Worm (Caenorhabditis elegans) whole organism, L2 larva: ENCODE results near the gene eak-4.
A peak's percentile ranks its signal among the peaks of the same experiment; 100 is the strongest.

Experiments used
- C34F6.9 ChIP-seq: fragments of 150-350 bp; optimal IDR thresholded peaks from 2 replicates; lab custom pipeline; 2014; ENCODE audit warnings: missing biosample characterization, missing genetic modification characterization
- F13H6.1 ChIP-seq: sonication (generic microtip); optimal IDR thresholded peaks from 2 replicates; lab custom pipeline; 2016; ENCODE audit warnings: missing genetic modification characterization, missing compliant biosample characterization
- R02D3.7 ChIP-seq: fragments of 150-350 bp; optimal IDR thresholded peaks from 2 replicates; lab custom pipeline; 2014; ENCODE audit warnings: missing biosample characterization, missing genetic modification characterization
- Y55F3AM.14 ChIP-seq: fragments of 200-800 bp; sonication (Bioruptor generic); optimal IDR thresholded peaks from 2 replicates; lab custom pipeline; 2018; ENCODE audit warnings: mild to moderate bottlenecking, missing genetic modification characterization, missing compliant biosample characterization
- ZK546.5 ChIP-seq: sonication (generic microtip); optimal IDR thresholded peaks from 2 replicates; lab custom pipeline; 2017; ENCODE audit warnings: missing biosample characterization, missing genetic modification characterization
- aly-2 ChIP-seq: fragments of 150-350 bp; optimal IDR thresholded peaks from 2 replicates; lab custom pipeline; 2014; ENCODE audit warnings: missing biosample characterization, missing genetic modification characterization
- ama-1 ChIP-seq: fragments of 150-350 bp; optimal IDR thresholded peaks from 2 replicates; lab custom pipeline; 2018; ENCODE audit warnings: inconsistent platforms
- blmp-1 ChIP-seq: sonication (generic microtip); optimal IDR thresholded peaks from 2 replicates; lab custom pipeline; 2017; ENCODE audit warnings: missing genetic modification characterization, mild to moderate bottlenecking, missing compliant biosample characterization, antibody characterized with exemption, moderate library complexity; ENCODE audit not compliant: insufficient read depth
- ceh-16 ChIP-seq: fragments of 150-350 bp; optimal IDR thresholded peaks from 2 replicates; lab custom pipeline; 2014; ENCODE audit warnings: missing biosample characterization, missing genetic modification characterization
- ceh-82 ChIP-seq: fragments of 150-350 bp; optimal IDR thresholded peaks from 2 replicates; lab custom pipeline; 2014; ENCODE audit warnings: missing biosample characterization, missing genetic modification characterization
- crh-2 ChIP-seq: sonication (generic microtip); optimal IDR thresholded peaks from 2 replicates; lab custom pipeline; 2017; ENCODE audit warnings: missing biosample characterization, missing genetic modification characterization
- dmd-4 ChIP-seq: sonication (generic microtip); optimal IDR thresholded peaks from 2 replicates; lab custom pipeline; 2017; ENCODE audit warnings: missing biosample characterization, missing genetic modification characterization
- egl-27 ChIP-seq: sonication (generic microtip); optimal IDR thresholded peaks from 3 replicates; lab custom pipeline; 2017; ENCODE audit warnings: missing biosample characterization, missing genetic modification reagents, missing genetic modification characterization
- elt-1 ChIP-seq: fragments of 150-350 bp; optimal IDR thresholded peaks from 2 replicates; lab custom pipeline; 2014; ENCODE audit warnings: missing biosample characterization, missing genetic modification characterization
- elt-3 ChIP-seq: sonication (generic microtip); optimal IDR thresholded peaks from 2 replicates; lab custom pipeline; 2017; ENCODE audit warnings: missing biosample characterization, missing genetic modification characterization
- fos-1 ChIP-seq: fragments of 150-350 bp; optimal IDR thresholded peaks from 2 replicates; lab custom pipeline; 2014; ENCODE audit warnings: missing biosample characterization, missing genetic modification characterization
- lin-11 ChIP-seq: fragments of 150-350 bp; sonication (generic microtip); optimal IDR thresholded peaks from 2 replicates; lab custom pipeline; 2014; ENCODE audit warnings: missing biosample characterization, missing genetic modification characterization, inconsistent platforms, mixed read lengths
- lin-13 ChIP-seq: fragments of 150-350 bp; optimal IDR thresholded peaks from 2 replicates; lab custom pipeline; 2014; ENCODE audit warnings: missing biosample characterization, missing genetic modification reagents, missing genetic modification characterization
- lsy-2 ChIP-seq, 2 experiments: fragments of 150-350 bp in 1 of 2; sonication (generic microtip) in 1 of 2; optimal IDR thresholded peaks; 2 replicates each; lab custom pipeline; 2014 to 2017; ENCODE audit warnings: missing biosample characterization in 2 of 2, missing genetic modification characterization in 2 of 2
- mab-5 ChIP-seq: fragments of 150-350 bp; optimal IDR thresholded peaks from 2 replicates; lab custom pipeline; 2014; ENCODE audit warnings: missing biosample characterization, missing genetic modification characterization
- mbf-1 ChIP-seq: sonication (generic microtip); optimal IDR thresholded peaks from 2 replicates; lab custom pipeline; 2017; ENCODE audit warnings: missing biosample characterization, missing genetic modification characterization
- mdl-1 ChIP-seq, 2 experiments: fragments of 150-350 bp in 1 of 2; sonication (generic microtip) in 1 of 2; optimal IDR thresholded peaks; 2 replicates each; lab custom pipeline; 2017; ENCODE audit warnings: missing biosample characterization in 2 of 2, missing genetic modification characterization in 2 of 2
- nhr-11 ChIP-seq: fragments of 150-350 bp; optimal IDR thresholded peaks from 2 replicates; lab custom pipeline; 2014; ENCODE audit warnings: missing biosample characterization, missing genetic modification characterization
- nhr-12 ChIP-seq: fragments of 150-350 bp; optimal IDR thresholded peaks from 2 replicates; lab custom pipeline; 2014; ENCODE audit warnings: missing biosample characterization, missing genetic modification characterization
- nhr-129 ChIP-seq: fragments of 150-350 bp; optimal IDR thresholded peaks from 2 replicates; lab custom pipeline; 2014; ENCODE audit warnings: missing biosample characterization, missing genetic modification characterization
- nhr-21 ChIP-seq: fragments of 150-350 bp; optimal IDR thresholded peaks from 2 replicates; lab custom pipeline; 2014; ENCODE audit warnings: missing biosample characterization, missing genetic modification characterization
- nhr-237 ChIP-seq: fragments of 150-350 bp; optimal IDR thresholded peaks from 2 replicates; lab custom pipeline; 2014; ENCODE audit warnings: missing biosample characterization, missing genetic modification characterization
- nhr-6 ChIP-seq: fragments of 150-350 bp; optimal IDR thresholded peaks from 2 replicates; lab custom pipeline; 2014; ENCODE audit warnings: missing biosample characterization, missing genetic modification characterization
- nhr-77 ChIP-seq: fragments of 150-350 bp; optimal IDR thresholded peaks from 2 replicates; lab custom pipeline; 2014; ENCODE audit warnings: missing biosample characterization, missing genetic modification characterization
- peb-1 ChIP-seq: fragments of 150-350 bp; optimal IDR thresholded peaks from 2 replicates; lab custom pipeline; 2014; ENCODE audit warnings: missing biosample characterization, missing genetic modification characterization
- sem-4 ChIP-seq: fragments of 150-350 bp; optimal IDR thresholded peaks from 2 replicates; lab custom pipeline; 2014; ENCODE audit warnings: missing biosample characterization, missing genetic modification reagents, missing genetic modification characterization
- skn-1 ChIP-seq: sonication (generic microtip); optimal IDR thresholded peaks from 2 replicates; lab custom pipeline; 2017; ENCODE audit warnings: missing biosample characterization, missing genetic modification characterization
- sma-3 ChIP-seq: sonication (generic microtip); optimal IDR thresholded peaks from 2 replicates; lab custom pipeline; 2016; ENCODE audit warnings: missing genetic modification reagents, missing genetic modification characterization, missing compliant biosample characterization
- sma-9 ChIP-seq, 2 experiments: fragments of 150-350 bp in 1 of 2; sonication (generic microtip) in 1 of 2; optimal IDR thresholded peaks; 2 replicates each; lab custom pipeline; 2014 to 2016; ENCODE audit warnings: missing genetic modification characterization in 2 of 2, mild to moderate bottlenecking in 1 of 2, missing biosample characterization in 1 of 2, missing compliant biosample characterization in 1 of 2, missing genetic modification reagents in 1 of 2, moderate library complexity in 1 of 2
- snpc-4 ChIP-seq: fragments of 150-350 bp; optimal IDR thresholded peaks from 2 replicates; lab custom pipeline; 2014; ENCODE audit warnings: missing biosample characterization, missing genetic modification characterization
- unc-39 ChIP-seq: fragments of 150-350 bp; optimal IDR thresholded peaks from 2 replicates; lab custom pipeline; 2014; ENCODE audit warnings: missing biosample characterization, missing genetic modification characterization
- unc-55 ChIP-seq: fragments of 150-350 bp; sonication (generic microtip); optimal IDR thresholded peaks from 3 replicates; lab custom pipeline; 2014; ENCODE audit warnings: missing biosample characterization, missing genetic modification reagents, missing genetic modification characterization
- unc-62 ChIP-seq: fragments of 150-350 bp; optimal IDR thresholded peaks from 2 replicates; lab custom pipeline; 2014; ENCODE audit warnings: missing biosample characterization, missing genetic modification reagents, missing genetic modification characterization
- ztf-11 ChIP-seq: sonication (generic microtip); optimal IDR thresholded peaks from 2 replicates; lab custom pipeline; 2017; ENCODE audit warnings: missing biosample characterization, missing genetic modification characterization
- ztf-4 ChIP-seq: fragments of 150-350 bp; optimal IDR thresholded peaks from 2 replicates; lab custom pipeline; 2014; ENCODE audit warnings: missing biosample characterization, missing genetic modification characterization

eak-4 gene

ce11 chrIV:12567176-12567892 lies 42.0 kb upstream of the eak-4 start, which contains the start of the genes hsb-1 and let-99:
Gene hsb-1, minus strand, starts transcription at chrIV:12567226.
Gene let-99, plus strand, starts transcription at chrIV:12567842.
- TF ChIP-seq C34F6.9: peak; percentile 55
- no peak for TF ChIP-seq elt-1 (tag; lab: Kevin White, UChicago)
- no peak for TF ChIP-seq elt-3 (tag; lab: Kevin White, UChicago)
- peak; percentile 4 for TF ChIP-seq fos-1 (tag; lab: Kevin White, UChicago)
- no peak for TF ChIP-seq mdl-1 (tag; optimal IDR thresholded peaks at IDR 0.05; lab: Kevin White, UChicago)
- TF ChIP-seq F13H6.1 (tag; lab: Kevin White, UChicago): peak; percentile 49
- TF ChIP-seq crh-2 (tag; lab: Kevin White, UChicago): peak; percentile 24
- no peak for TF ChIP-seq skn-1
- TF ChIP-seq, all 48 proteins: peak for 4

ce11 chrIV:12565933-12566540 lies 40.7 kb upstream of the eak-4 start, which contains the start of gene eak-7:
Gene eak-7, minus strand, starts transcription at chrIV:12565983.
- TF ChIP-seq sem-4 (tag; lab: Kevin White, UChicago) (no peak), ZK546.5 (tag; lab: Kevin White, UChicago) (no peak), mdl-1 (tag; optimal IDR thresholded peaks at IDR 0.05; lab: Kevin White, UChicago) (no peak), C34F6.9 (peak; percentile 55), skn-1 (no peak), ama-1 (lab: Kevin White, UChicago) (no peak), mab-5 (tag; lab: Kevin White, UChicago) (no peak), nhr-11 (no peak), Y55F3AM.14 (no peak), unc-39 (tag; lab: Kevin White, UChicago) (no peak), lsy-2 (tag; optimal IDR thresholded peaks at IDR 0.05; lab: Kevin White, UChicago) (no peak), lin-13 (GFP tag; lab: Kevin White, UChicago) (no peak), egl-27 (no peak), nhr-237 (no peak), ztf-11 (tag; lab: Kevin White, UChicago) (no peak), unc-62 (GFP tag; lab: Kevin White, UChicago) (no peak), nhr-6 (tag; lab: Kevin White, UChicago) (no peak), lin-11 (no peak), sma-3 (no peak), peb-1 (tag; lab: Kevin White, UChicago) (no peak), fos-1 (tag; lab: Kevin White, UChicago) (peak; percentile 15), elt-1 (tag; lab: Kevin White, UChicago) (no peak), unc-55 (GFP tag; lab: Kevin White, UChicago) (peak; percentile 50), nhr-12 (no peak), ceh-16 (tag; lab: Kevin White, UChicago) (no peak), ztf-4 (tag; lab: Kevin White, UChicago) (no peak), crh-2 (tag; lab: Kevin White, UChicago) (peak; percentile 4)

ce11 chrIV:12560568-12560967 lies 35.3 kb upstream of the eak-4 start, which contains the start of gene snb-7:
Gene snb-7, plus strand, starts transcription at chrIV:12560868.
- TF ChIP-seq mbf-1 (tag; lab: Kevin White, UChicago): no peak
- TF ChIP-seq blmp-1 (tag; lab: Kevin White, UChicago): no peak
- no peak for TF ChIP-seq nhr-129 (tag; lab: Kevin White, UChicago)
- no peak for TF ChIP-seq dmd-4 (tag; lab: Kevin White, UChicago)
- TF ChIP-seq peb-1 (tag; lab: Kevin White, UChicago): no peak
- TF ChIP-seq nhr-77: no peak
- TF ChIP-seq mab-5 (tag; lab: Kevin White, UChicago): no peak
- TF ChIP-seq unc-39 (tag; lab: Kevin White, UChicago): no peak
- no peak for TF ChIP-seq elt-1 (tag; lab: Kevin White, UChicago)
- TF ChIP-seq unc-55 (GFP tag; lab: Kevin White, UChicago): no peak

- TF ChIP-seq lsy-2 (tag; optimal IDR thresholded peaks at IDR 0.05; lab: Kevin White, UChicago) (peak; percentile 73 to 85), fos-1 (tag; lab: Kevin White, UChicago) (peak; percentile 11), mab-5 (tag; lab: Kevin White, UChicago) (peak; percentile 11), sma-3 (peak; percentile 42), R02D3.7 (tag; lab: Kevin White, UChicago) (no peak), ceh-82 (no peak), ztf-4 (tag; lab: Kevin White, UChicago) (no peak), F13H6.1 (tag; lab: Kevin White, UChicago) (peak; percentile 1), mdl-1 (tag; optimal IDR thresholded peaks at IDR 0.05; lab: Kevin White, UChicago) (no peak), crh-2 (tag; lab: Kevin White, UChicago) (peak; percentile 56), nhr-12 (no peak), nhr-237 (no peak), nhr-21 (peak; percentile 32), nhr-6 (tag; lab: Kevin White, UChicago) (peak; percentile 22), unc-55 (GFP tag; lab: Kevin White, UChicago) (peak; percentile 88), egl-27 (no peak), lin-13 (GFP tag; lab: Kevin White, UChicago) (peak; percentile 67), skn-1 (no peak), elt-1 (tag; lab: Kevin White, UChicago) (no peak), sma-9 (GFP tag; optimal IDR thresholded peaks at IDR 0.05; lab: Kevin White, UChicago) (peak; percentile 56), sma-9 (tag; optimal IDR thresholded peaks at IDR 0.05; lab: Kevin White, UChicago) (no peak), peb-1 (tag; lab: Kevin White, UChicago) (no peak), snpc-4 (peak; percentile 39), ZK546.5 (tag; lab: Kevin White, UChicago) (no peak), C34F6.9 (peak; percentile 84), aly-2 (no peak), dmd-4 (tag; lab: Kevin White, UChicago) (no peak)
Observed at ce11 chrIV:12558925-12559450, 33.7 kb upstream of the eak-4 start, which contains the start of the genes ZK795.2 and ZK795.3. Gene ZK795.2, minus strand, starts transcription at chrIV:12558975. Gene ZK795.3, plus strand, starts transcription at chrIV:12559365.
